Worm (Caenorhabditis elegans) whole organism, young adult: Measurements from ENCODE around the gene pccb-1.

Experiments used
- F22D6.2 ChIP-seq: sonication (generic microtip); optimal IDR thresholded peaks from 2 replicates; lab custom pipeline; 2016; ENCODE audit warnings: mild to moderate bottlenecking, missing genetic modification characterization, missing compliant biosample characterization
- F23B12.7 ChIP-seq: sonication (generic microtip); optimal IDR thresholded peaks from 2 replicates; lab custom pipeline; 2017; ENCODE audit warnings: missing genetic modification characterization, mild to moderate bottlenecking, missing compliant biosample characterization, antibody characterized with exemption, moderate library complexity; ENCODE audit not compliant: insufficient read depth
- F33H1.4 ChIP-seq: fragments of 200-800 bp; sonication (Bioruptor generic); IDR thresholded peaks from 2 replicates; pipeline ENCODE4 v1.3.6; 2022; ENCODE audit warnings: missing genetic modification reagents, missing genetic modification characterization, missing compliant biosample characterization
- F55B11.4 ChIP-seq: sonication (generic microtip); optimal IDR thresholded peaks from 2 replicates; lab custom pipeline; 2016; ENCODE audit warnings: missing compliant biosample characterization, missing genetic modification characterization, borderline replicate concordance; ENCODE audit not compliant: insufficient read depth
- F57C9.4 ChIP-seq: sonication (generic microtip); optimal IDR thresholded peaks from 2 replicates; lab custom pipeline; 2017; ENCODE audit warnings: mild to moderate bottlenecking, missing genetic modification characterization, missing compliant biosample characterization
- T07F8.4 ChIP-seq: sonication (generic microtip); optimal IDR thresholded peaks from 2 replicates; lab custom pipeline; 2016; ENCODE audit warnings: mild to moderate bottlenecking, missing genetic modification characterization, moderate library complexity, missing compliant biosample characterization
- Y53F4B.3 ChIP-seq: fragments of 200-800 bp; sonication (Bioruptor generic); IDR thresholded peaks from 2 replicates; pipeline ENCODE4 v1.3.6; 2022; ENCODE audit warnings: missing genetic modification reagents, missing genetic modification characterization, missing compliant biosample characterization
- Y56A3A.18 ChIP-seq: fragments of 200-800 bp; sonication (Bioruptor generic); IDR thresholded peaks from 2 replicates; pipeline ENCODE4 v1.3.6; 2022; ENCODE audit warnings: missing genetic modification reagents, missing genetic modification characterization, missing compliant biosample characterization
- ama-1 ChIP-seq, 3 experiments: fragments of 150-350 bp in 1 of 3; sonication (generic microtip) in 2 of 3; optimal IDR thresholded peaks; 2 replicates each; lab custom pipeline; 2014 to 2018; ENCODE audit warnings: missing biosample characterization in 2 of 3, missing genetic modification characterization in 2 of 3, missing genetic modification reagents in 2 of 3
- aptf-3 ChIP-seq: fragments of 200-800 bp; sonication (Bioruptor generic); IDR thresholded peaks from 2 replicates; pipeline ENCODE4 v1.3.6; 2022; ENCODE audit warnings: missing genetic modification characterization, missing compliant biosample characterization
- atf-7 ChIP-seq: sonication (generic microtip); optimal IDR thresholded peaks from 2 replicates; lab custom pipeline; 2017; ENCODE audit warnings: mild to moderate bottlenecking, missing genetic modification characterization, missing compliant biosample characterization
- athp-1 ChIP-seq: sonication (generic microtip); optimal IDR thresholded peaks from 2 replicates; lab custom pipeline; 2017; ENCODE audit warnings: mild to moderate bottlenecking, missing genetic modification characterization, missing compliant biosample characterization
- attf-3 ChIP-seq: fragments of 200-800 bp; sonication (Bioruptor generic); conservative IDR thresholded peaks from 2 replicates; pipeline ENCODE4 v1.3.6; 2022; ENCODE audit warnings: missing genetic modification reagents, missing genetic modification characterization, missing compliant biosample characterization
- ceh-100 ChIP-seq: fragments of 200-800 bp; sonication (Bioruptor generic); IDR thresholded peaks from 2 replicates; pipeline ENCODE4 v1.3.6; 2022; ENCODE audit warnings: missing genetic modification reagents, missing genetic modification characterization, missing compliant biosample characterization
- ceh-40 ChIP-seq: fragments of 200-800 bp; sonication (Bioruptor generic); IDR thresholded peaks from 2 replicates; pipeline ENCODE4 v1.3.6; 2022; ENCODE audit warnings: missing genetic modification characterization, missing compliant biosample characterization
- ceh-79 ChIP-seq: sonication (generic microtip); optimal IDR thresholded peaks from 2 replicates; lab custom pipeline; 2017; ENCODE audit warnings: mild to moderate bottlenecking, missing genetic modification characterization, missing compliant biosample characterization
- egl-18 ChIP-seq: fragments of 200-800 bp; sonication (Bioruptor generic); IDR thresholded peaks from 2 replicates; pipeline ENCODE4 v1.3.6; 2022; ENCODE audit warnings: missing genetic modification reagents, missing genetic modification characterization, missing compliant biosample characterization
- fkh-3 ChIP-seq: sonication (generic microtip); optimal IDR thresholded peaks from 2 replicates; lab custom pipeline; 2016; ENCODE audit warnings: mild to moderate bottlenecking, missing genetic modification characterization, missing compliant biosample characterization
- gei-17 ChIP-seq: fragments of 200-800 bp; sonication (Bioruptor generic); optimal IDR thresholded peaks from 2 replicates; lab custom pipeline; 2018; ENCODE audit warnings: mild to moderate bottlenecking, missing genetic modification characterization, missing compliant biosample characterization
- hlh-12 ChIP-seq: sonication (generic microtip); optimal IDR thresholded peaks from 2 replicates; lab custom pipeline; 2016; ENCODE audit warnings: missing genetic modification characterization, missing compliant biosample characterization
- hmg-20 ChIP-seq: fragments of 200-800 bp; sonication (Bioruptor generic); IDR thresholded peaks from 2 replicates; pipeline ENCODE4 v1.3.6; 2022; ENCODE audit warnings: missing genetic modification reagents, missing genetic modification characterization, missing compliant biosample characterization
- hsf-1 ChIP-seq: fragments of 200-800 bp; sonication (Bioruptor generic); IDR thresholded peaks from 2 replicates; pipeline ENCODE4 v1.3.6; 2022; ENCODE audit warnings: missing genetic modification reagents, missing genetic modification characterization, missing compliant biosample characterization
- mcd-1 ChIP-seq: fragments of 200-800 bp; sonication (Bioruptor generic); IDR thresholded peaks from 2 replicates; pipeline ENCODE4 v1.3.6; 2022; ENCODE audit warnings: missing genetic modification reagents, missing genetic modification characterization, missing compliant biosample characterization
- nhr-80 ChIP-seq: sonication (generic microtip); optimal IDR thresholded peaks from 2 replicates; lab custom pipeline; 2016; ENCODE audit warnings: missing genetic modification characterization, missing compliant biosample characterization
- rcor-1 ChIP-seq: fragments of 200-800 bp; sonication (Bioruptor generic); IDR thresholded peaks from 2 replicates; pipeline ENCODE4 v1.3.6; 2022; ENCODE audit warnings: missing genetic modification reagents, missing genetic modification characterization, missing compliant biosample characterization
- repo-1 ChIP-seq: sonication (generic microtip); optimal IDR thresholded peaks from 2 replicates; lab custom pipeline; 2017; ENCODE audit warnings: mild to moderate bottlenecking, missing genetic modification characterization, missing compliant biosample characterization
- sdz-38 ChIP-seq: sonication (generic microtip); optimal IDR thresholded peaks from 2 replicates; lab custom pipeline; 2016; ENCODE audit warnings: missing genotype, missing genetic modification characterization, missing compliant biosample characterization
- snpc-1.3 ChIP-seq: sonication (generic microtip); optimal IDR thresholded peaks from 2 replicates; lab custom pipeline; 2017; ENCODE audit warnings: missing genetic modification characterization, mild to moderate bottlenecking, missing compliant biosample characterization, antibody characterized with exemption, moderate library complexity, missing genotype, missing genetic modification reagents; ENCODE audit not compliant: insufficient read depth
- somi-1 ChIP-seq: fragments of 200-800 bp; sonication (Bioruptor generic); optimal IDR thresholded peaks from 2 replicates; lab custom pipeline; 2018; ENCODE audit warnings: mild to moderate bottlenecking, missing genetic modification characterization, missing compliant biosample characterization
- ztf-28 ChIP-seq: fragments of 200-800 bp; sonication (Bioruptor generic); IDR thresholded peaks from 2 replicates; pipeline ENCODE4 v1.3.6; 2022; ENCODE audit warnings: missing genetic modification reagents, missing genetic modification characterization, missing compliant biosample characterization
- ztf-3 ChIP-seq: fragments of 200-800 bp; sonication (Bioruptor generic); optimal IDR thresholded peaks from 2 replicates; lab custom pipeline; 2018; ENCODE audit warnings: mild to moderate bottlenecking, missing genetic modification characterization, missing compliant biosample characterization

pccb-1 gene

ce11 chrX:3061698-3062097 lies 27.7 kb upstream of the pccb-1 start (continued):
- TF ChIP-seq ztf-28 (GFP tag; lab: Robert Waterston, UW), result no peak

DNA sequence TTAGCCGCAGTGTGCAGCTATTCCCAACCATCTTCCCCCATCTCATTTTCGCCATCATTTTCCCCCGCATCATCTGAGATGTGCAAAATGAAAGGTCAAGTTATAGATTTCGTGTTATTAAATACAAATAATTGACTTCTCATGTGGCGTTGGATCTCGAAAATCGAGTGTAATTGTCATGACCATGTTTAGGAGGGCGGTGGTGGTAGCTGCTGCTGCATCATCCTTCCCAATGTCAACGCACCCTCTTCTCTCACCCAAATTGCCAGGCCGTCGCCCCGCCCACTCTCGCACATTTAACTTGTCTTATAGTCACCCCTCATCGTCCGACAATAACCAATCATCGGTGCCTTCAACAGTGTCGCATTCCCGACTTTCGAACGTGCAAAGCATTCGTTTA lies 26.1 kb upstream of the pccb-1 start, which contains the start of gene ceh-30:
TSS of gene ceh-30 (plus strand) at position 301 of the 400 bp plus-strand sequence.
- no peak for TF ChIP-seq hsf-1 (GFP tag; lab: Robert Waterston, UW)
- TF ChIP-seq F33H1.4 (GFP tag; lab: Robert Waterston, UW), result no peak
- no peak for TF ChIP-seq mcd-1 (GFP tag; lab: Robert Waterston, UW)
- TF ChIP-seq Y53F4B.3 (GFP tag; lab: Robert Waterston, UW), result no peak
- no peak for TF ChIP-seq ama-1 (optimal IDR thresholded peaks at IDR 0.05; lab: Kevin White, UChicago)
- no peak for TF ChIP-seq ama-1 (GFP tag; optimal IDR thresholded peaks at IDR 0.05; lab: Kevin White, UChicago)
- TF ChIP-seq F57C9.4 (tag; lab: Kevin White, UChicago), result no peak
- TF ChIP-seq hlh-12 (tag; lab: Kevin White, UChicago), result no peak
- TF ChIP-seq repo-1, result no peak
- TF ChIP-seq snpc-1.3 (tag; lab: Kevin White, UChicago), result no peak
- TF ChIP-seq ceh-79 (tag; lab: Kevin White, UChicago), result no peak
- no peak for TF ChIP-seq hmg-20 (GFP tag; lab: Robert Waterston, UW)
- no peak for TF ChIP-seq attf-3 (GFP tag; lab: Robert Waterston, UW)
- no peak for TF ChIP-seq gei-17 (GFP tag; lab: Kevin White, UChicago)
- no peak for TF ChIP-seq F55B11.4 (tag; lab: Kevin White, UChicago)
- no peak for TF ChIP-seq F22D6.2
- no peak for TF ChIP-seq ceh-40 (GFP tag; lab: Robert Waterston, UW)
- TF ChIP-seq ztf-3 (GFP tag; lab: Kevin White, UChicago), result no peak

ce11 chrX:3067052-3067451 lies 22.3 kb upstream of the pccb-1 start:
- no peak for TF ChIP-seq egl-18 (GFP tag; lab: Robert Waterston, UW)
- no peak for TF ChIP-seq aptf-3 (GFP tag; lab: Robert Waterston, UW)

ce11 chrX:3070322-3070721 lies 19.0 kb upstream of the pccb-1 start, which contains the start of gene ceh-31:
Gene ceh-31 (minus strand): TSS chrX:3070422.
- TF ChIP-seq T07F8.4 (tag; lab: Kevin White, UChicago) (no peak), hmg-20 (GFP tag; lab: Robert Waterston, UW) (no peak), aptf-3 (GFP tag; lab: Robert Waterston, UW) (no peak), Y56A3A.18 (GFP tag; lab: Robert Waterston, UW) (no peak), repo-1 (no peak), sdz-38 (tag; lab: Kevin White, UChicago) (no peak), fkh-3 (tag; lab: Kevin White, UChicago) (no peak), ceh-100 (GFP tag; lab: Robert Waterston, UW) (no peak), F23B12.7 (tag; lab: Kevin White, UChicago) (no peak), athp-1 (tag; lab: Kevin White, UChicago) (no peak), somi-1 (GFP tag; lab: Kevin White, UChicago) (no peak), nhr-80 (tag; lab: Kevin White, UChicago) (no peak), rcor-1 (no peak)

- TF ChIP-seq atf-7 (tag; lab: Kevin White, UChicago), result no peak
- TF ChIP-seq repo-1, result no peak
- TF ChIP-seq, all 124 proteins: peak for 0
Observed at ce11 chrX:3080825-3081224, 8.5 kb upstream of the pccb-1 start, which contains the start of gene twk-16. Gene twk-16 (plus strand): TSS chrX:3081125.
